Comparison of ENCODE assay signal across 1 worm cellular context in genomic region chrX:9637137-9637536, ce11.
A peak's percentile ranks its signal among the peaks of the same experiment; 100 is the strongest.
TF ChIP-seq lines count a peak whose summit lies in the region.

No protein-coding gene starts in this region.

TF ChIP-seq in whole organism, L4 larva, 104 proteins besides CTCF, POLR2A, EP300 and RAD21 (continued from another document):
- TF ChIP-seq vab-7 (GFP tag; IDR thresholded peaks at IDR 0.05; lab: Robert Waterston, UW) (no peak), lin-15B (tag; optimal IDR thresholded peaks at IDR 0.05; lab: Kevin White, UChicago) (no peak), nhr-28 (tag; optimal IDR thresholded peaks at IDR 0.05; lab: Kevin White, UChicago) (peak; percentile 45), hlh-11 (tag; optimal IDR thresholded peaks at IDR 0.05; lab: Kevin White, UChicago) (peak; percentile 64), ceh-62 (tag; optimal IDR thresholded peaks at IDR 0.05; lab: Kevin White, UChicago) (no peak), ceh-32 (tag; optimal IDR thresholded peaks at IDR 0.05; lab: Kevin White, UChicago; ENCODE audit: poor library complexity) (no peak), aha-1 (tag; lab: Kevin White, UChicago) (no peak), rbr-2 (tag; optimal IDR thresholded peaks at IDR 0.05; lab: Kevin White, UChicago) (peak; percentile 26)
